Worm (Caenorhabditis elegans): ENCODE measurements around the gene srd-1.

DNA sequence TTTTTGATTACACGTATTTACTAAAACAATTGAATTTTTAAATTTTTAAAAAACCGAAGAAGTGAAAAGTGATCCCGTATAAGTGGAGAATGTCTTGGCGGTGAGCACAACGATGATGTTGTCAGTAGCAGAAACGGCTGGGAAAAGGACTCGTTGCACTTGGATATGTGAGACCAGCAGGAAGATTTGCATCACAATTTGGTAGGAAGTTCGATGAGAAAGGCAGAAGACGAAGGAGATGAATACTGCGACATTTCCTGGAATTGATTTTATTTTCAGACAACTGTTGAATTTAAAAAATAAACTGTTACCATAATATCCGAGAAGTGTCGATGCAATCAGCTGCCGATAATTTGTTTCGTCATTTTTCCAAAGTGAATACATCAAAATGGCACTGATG, 17.4 kb upstream of the srd-1 start, which contains the start of gene R05H5.4:
- no peak for TF ChIP-seq daf-12 (tag; optimal IDR thresholded peaks at IDR 0.05)
- TF ChIP-seq elt-2 (tag; optimal IDR thresholded peaks at IDR 0.05), result no peak
- no peak for TF ChIP-seq egl-5 (tag; optimal IDR thresholded peaks at IDR 0.05)
- TF ChIP-seq ZK546.5 (tag; optimal IDR thresholded peaks at IDR 0.05), result no peak
- no peak for TF ChIP-seq skn-1 (tag; optimal IDR thresholded peaks at IDR 0.05)
- no peak for TF ChIP-seq fkh-10 (GFP tag; optimal IDR thresholded peaks at IDR 0.05)
- no peak for TF ChIP-seq ama-1 (optimal IDR thresholded peaks at IDR 0.05)
- TF ChIP-seq nhr-12 (tag; optimal IDR thresholded peaks at IDR 0.05), result no peak
- no peak for TF ChIP-seq unc-62 (GFP tag; optimal IDR thresholded peaks at IDR 0.05)
- no peak for TF ChIP-seq ceh-82 (tag; optimal IDR thresholded peaks at IDR 0.05)
- TF ChIP-seq pha-4 (tag; optimal IDR thresholded peaks at IDR 0.05), result no peak
- TF ChIP-seq nhr-237 (tag; optimal IDR thresholded peaks at IDR 0.05), result no peak
- TF ChIP-seq nhr-23 (tag; optimal IDR thresholded peaks at IDR 0.05), result no peak
- TF ChIP-seq sea-2 (GFP tag; optimal IDR thresholded peaks at IDR 0.05), result no peak
